Fruit fly (Drosophila melanogaster) whole organism, prepupa: ENCODE results near the gene pim.

Source experiments
- Blimp-1 ChIP-seq: fragments of 200-800 bp; sonication (Bioruptor generic); optimal IDR thresholded peaks from 3 replicates; lab custom pipeline; 2017; ENCODE audit warnings: missing biosample characterization, missing genetic modification characterization, mild to moderate bottlenecking, moderate library complexity, missing genetic modification reagents
- CG10631 ChIP-seq: fragments of 200-800 bp; sonication (Bioruptor generic); optimal IDR thresholded peaks from 2 replicates; lab custom pipeline; 2016; ENCODE audit warnings: missing biosample characterization, missing genetic modification characterization
- CG10669 ChIP-seq: fragments of 200-800 bp; sonication (Bioruptor generic); optimal IDR thresholded peaks from 3 replicates; lab custom pipeline; 2018; ENCODE audit warnings: missing biosample characterization, mild to moderate bottlenecking, missing genetic modification characterization, moderate library complexity
- CG11294 ChIP-seq: fragments of 200-800 bp; sonication (Bioruptor generic); IDR thresholded peaks from 2 replicates; pipeline ENCODE4 v1.3.6; 2022; ENCODE audit warnings: missing biosample characterization, missing genetic modification characterization
- CG11762 ChIP-seq: fragments of 200-800 bp; sonication (Bioruptor generic); optimal IDR thresholded peaks from 3 replicates; lab custom pipeline; 2016; ENCODE audit warnings: missing biosample characterization, missing genetic modification characterization; ENCODE audit not compliant: insufficient read depth
- CG11902 ChIP-seq: fragments of 200-800 bp; sonication (Bioruptor generic); optimal IDR thresholded peaks from 3 replicates; lab custom pipeline; 2016; ENCODE audit warnings: missing biosample characterization, missing genetic modification characterization
- CG1621 ChIP-seq: fragments of 200-800 bp; sonication (Bioruptor generic); optimal IDR thresholded peaks from 3 replicates; lab custom pipeline; 2018; ENCODE audit warnings: missing biosample characterization, mild to moderate bottlenecking, missing genetic modification characterization
- CG16779 ChIP-seq: fragments of 200-800 bp; sonication (Bioruptor generic); optimal IDR thresholded peaks from 3 replicates; lab custom pipeline; 2017; ENCODE audit warnings: missing biosample characterization, mild to moderate bottlenecking, missing genetic modification characterization
- CG3032 ChIP-seq: fragments of 200-800 bp; optimal IDR thresholded peaks from 2 replicates; lab custom pipeline; 2019; ENCODE audit warnings: missing biosample characterization, mild to moderate bottlenecking, missing genetic modification characterization, moderate library complexity
- CG31627 ChIP-seq: fragments of 200-800 bp; sonication (Bioruptor generic); optimal IDR thresholded peaks from 3 replicates; lab custom pipeline; 2016; ENCODE audit warnings: missing biosample characterization, missing genetic modification characterization
- CG32006 ChIP-seq: fragments of 200-800 bp; sonication (Bioruptor generic); optimal IDR thresholded peaks from 3 replicates; lab custom pipeline; 2017; ENCODE audit warnings: missing biosample characterization, mild to moderate bottlenecking, missing genetic modification characterization
- CG34406 ChIP-seq: fragments of 200-800 bp; sonication (Bioruptor generic); optimal IDR thresholded peaks from 3 replicates; lab custom pipeline; 2016; ENCODE audit warnings: missing biosample characterization, missing genetic modification characterization
- CG3919 ChIP-seq: fragments of 200-800 bp; sonication (Bioruptor generic); optimal IDR thresholded peaks from 3 replicates; lab custom pipeline; 2016; ENCODE audit warnings: missing biosample characterization, missing genetic modification characterization
- CG4318 ChIP-seq: fragments of 200-800 bp; sonication (Bioruptor generic); optimal IDR thresholded peaks from 3 replicates; lab custom pipeline; 2017; ENCODE audit warnings: missing biosample characterization, mild to moderate bottlenecking, missing genetic modification characterization
- CG6163 ChIP-seq: fragments of 200-800 bp; sonication (Bioruptor generic); IDR thresholded peaks from 3 replicates; pipeline ENCODE4 v1.3.6; 2022; ENCODE audit warnings: missing biosample characterization, missing genetic modification characterization
- CG6276 ChIP-seq: fragments of 200-800 bp; sonication (Bioruptor generic); optimal IDR thresholded peaks from 2 replicates; lab custom pipeline; 2017; ENCODE audit warnings: missing biosample characterization, mild to moderate bottlenecking, missing genetic modification characterization
- CG8119 ChIP-seq: fragments of 200-800 bp; sonication (Bioruptor generic); IDR thresholded peaks from 3 replicates; pipeline ENCODE4 v1.3.6; 2022; ENCODE audit warnings: missing biosample characterization, missing genetic modification characterization
- CG8319 ChIP-seq: fragments of 200-800 bp; sonication (Bioruptor generic); optimal IDR thresholded peaks from 3 replicates; lab custom pipeline; 2016; ENCODE audit warnings: missing biosample characterization, missing genetic modification characterization
- CG8632 ChIP-seq: fragments of 200-800 bp; sonication (Bioruptor generic); optimal IDR thresholded peaks from 3 replicates; lab custom pipeline; 2016; ENCODE audit warnings: missing biosample characterization, missing genetic modification characterization
- CG9139 ChIP-seq: fragments of 200-800 bp; sonication (Bioruptor generic); optimal IDR thresholded peaks from 3 replicates; lab custom pipeline; 2017; ENCODE audit warnings: missing biosample characterization, mild to moderate bottlenecking, missing genetic modification characterization
- Eip75B ChIP-seq: fragments of 200-800 bp; sonication (Bioruptor generic); optimal IDR thresholded peaks from 3 replicates; lab custom pipeline; 2016; ENCODE audit warnings: missing biosample characterization, missing genetic modification characterization
- Eip78C ChIP-seq: fragments of 200-800 bp; sonication (Bioruptor generic); peaks from one replicate; lab custom pipeline; 2016; ENCODE audit warnings: missing biosample characterization, missing genetic modification characterization
- Eip93F ChIP-seq: fragments of 200-800 bp; sonication (Bioruptor generic); optimal IDR thresholded peaks from 2 replicates; lab custom pipeline; 2016; ENCODE audit warnings: missing biosample characterization, mild to moderate bottlenecking, missing genetic modification characterization
- Ets21C ChIP-seq: fragments of 200-800 bp; sonication (Bioruptor generic); optimal IDR thresholded peaks from 3 replicates; lab custom pipeline; 2016; ENCODE audit warnings: missing biosample characterization, missing genetic modification characterization
- Ets96B ChIP-seq: fragments of 200-800 bp; optimal IDR thresholded peaks from 2 replicates; lab custom pipeline; 2019; ENCODE audit warnings: missing biosample characterization, mild to moderate bottlenecking, missing genetic modification characterization, moderate library complexity
- Gug ChIP-seq: fragments of 200-800 bp; sonication (Bioruptor generic); IDR thresholded peaks from 2 replicates; pipeline ENCODE4 v1.3.6; 2022; ENCODE audit warnings: missing biosample characterization, missing genetic modification characterization
- Hr38 ChIP-seq: sonication (Bioruptor generic); optimal IDR thresholded peaks from 2 replicates; lab custom pipeline; 2016; ENCODE audit warnings: missing biosample characterization, missing genetic modification characterization
- Hr39 ChIP-seq: fragments of 200-800 bp; sonication (Bioruptor generic); optimal IDR thresholded peaks from 2 replicates; lab custom pipeline; 2016; ENCODE audit warnings: missing biosample characterization, missing genetic modification characterization
- Hr4 ChIP-seq: fragments of 200-800 bp; sonication (Bioruptor generic); optimal IDR thresholded peaks from 3 replicates; lab custom pipeline; 2016; ENCODE audit warnings: missing biosample characterization, missing genetic modification characterization
- Lpt ChIP-seq: fragments of 200-800 bp; sonication (Bioruptor generic); optimal IDR thresholded peaks from 3 replicates; lab custom pipeline; 2016; ENCODE audit warnings: missing biosample characterization, missing genetic modification characterization
- Smox ChIP-seq: fragments of 200-800 bp; sonication (Bioruptor generic); optimal IDR thresholded peaks from 3 replicates; lab custom pipeline; 2016; ENCODE audit warnings: missing biosample characterization, missing genetic modification characterization
- Sox14 ChIP-seq: fragments of 200-800 bp; sonication (Bioruptor generic); optimal IDR thresholded peaks from 3 replicates; lab custom pipeline; 2016; ENCODE audit warnings: missing biosample characterization, missing genetic modification characterization
- Sox15 ChIP-seq: fragments of 200-800 bp; sonication (Bioruptor generic); optimal IDR thresholded peaks from 3 replicates; lab custom pipeline; 2016; ENCODE audit warnings: missing biosample characterization, missing genetic modification characterization
- achi ChIP-seq: fragments of 200-800 bp; sonication (Bioruptor generic); optimal IDR thresholded peaks from 3 replicates; lab custom pipeline; 2016; ENCODE audit warnings: missing biosample characterization, missing genetic modification characterization
- cyc ChIP-seq: fragments of 200-800 bp; sonication (Bioruptor generic); optimal IDR thresholded peaks from 3 replicates; lab custom pipeline; 2016; ENCODE audit warnings: missing biosample characterization, missing genetic modification characterization
- dac ChIP-seq: fragments of 200-800 bp; sonication (Bioruptor generic); optimal IDR thresholded peaks from 2 replicates; lab custom pipeline; 2017; ENCODE audit warnings: missing biosample characterization, mild to moderate bottlenecking, missing genetic modification characterization
- dsx ChIP-seq: fragments of 200-800 bp; optimal IDR thresholded peaks from 3 replicates; lab custom pipeline; 2019; ENCODE audit warnings: missing biosample characterization, mild to moderate bottlenecking, missing genetic modification characterization, moderate library complexity; ENCODE audit not compliant: poor library complexity, severe bottlenecking
- eg ChIP-seq: fragments of 200-800 bp; sonication (Bioruptor generic); IDR thresholded peaks from 3 replicates; pipeline ENCODE4 v1.3.6; 2022; ENCODE audit warnings: missing biosample characterization, missing genetic modification characterization
- esn ChIP-seq: fragments of 200-800 bp; sonication (Bioruptor generic); optimal IDR thresholded peaks from 2 replicates; lab custom pipeline; 2016; ENCODE audit warnings: missing biosample characterization, mild to moderate bottlenecking, missing genetic modification characterization, moderate library complexity
- fd59A ChIP-seq: fragments of 200-800 bp; sonication (Bioruptor generic); optimal IDR thresholded peaks from 2 replicates; lab custom pipeline; 2017; ENCODE audit warnings: missing biosample characterization, mild to moderate bottlenecking, missing genetic modification characterization, missing genetic modification reagents
- fd85E ChIP-seq: fragments of 200-800 bp; sonication (Bioruptor generic); optimal IDR thresholded peaks from 3 replicates; lab custom pipeline; 2016; ENCODE audit warnings: missing biosample characterization, missing genetic modification characterization
- net ChIP-seq: fragments of 200-800 bp; sonication (Bioruptor generic); optimal IDR thresholded peaks from 3 replicates; lab custom pipeline; 2016; ENCODE audit warnings: missing biosample characterization, missing genetic modification characterization
- spab ChIP-seq: fragments of 200-800 bp; sonication (Bioruptor generic); optimal IDR thresholded peaks from 2 replicates; lab custom pipeline; 2017; ENCODE audit warnings: missing biosample characterization, mild to moderate bottlenecking, missing genetic modification characterization, missing genetic modification reagents
- ss ChIP-seq, 2 experiments: fragments of 200-800 bp; sonication (Bioruptor generic); optimal IDR thresholded peaks; 2 replicates in 1 of 2; 3 replicates in 1 of 2; lab custom pipeline; 2017 to 2018; ENCODE audit warnings: mild to moderate bottlenecking in 2 of 2, missing biosample characterization in 2 of 2, missing genetic modification characterization in 2 of 2, moderate library complexity in 1 of 2
- vri ChIP-seq: fragments of 200-800 bp; sonication (Bioruptor generic); optimal IDR thresholded peaks from 3 replicates; lab custom pipeline; 2016; ENCODE audit warnings: missing biosample characterization, mild to moderate bottlenecking, missing genetic modification characterization

Gene pim

DNA sequence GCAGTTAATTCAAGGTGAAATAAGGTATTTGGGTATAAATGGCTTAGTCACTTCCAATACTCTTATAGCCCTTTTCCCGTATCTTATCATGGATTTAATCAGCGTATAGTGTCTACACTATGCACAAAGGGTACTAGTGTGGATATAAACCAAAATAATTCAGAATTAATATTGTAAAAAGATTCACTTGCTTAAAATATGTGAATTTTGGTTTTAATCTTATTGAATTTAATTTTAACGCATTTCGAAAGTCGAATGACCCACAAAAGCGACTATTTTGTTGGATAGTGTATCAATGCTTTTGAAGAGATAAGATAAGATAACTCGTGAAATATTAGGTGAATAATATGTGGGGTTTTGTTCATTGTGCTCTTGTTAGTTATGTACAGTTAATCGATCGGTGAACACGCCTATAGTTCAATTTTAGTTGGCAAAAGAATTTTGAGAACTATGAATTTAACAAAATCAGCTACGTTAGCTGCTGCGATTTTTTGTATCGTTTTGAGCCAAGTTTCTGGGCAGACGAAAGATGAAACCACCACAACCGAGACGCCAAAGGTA is 19.2 kb downstream of the pim start, which contains the start of gene CG5096 (continued):
- TF ChIP-seq CG11762 (GFP tag; lab: Kevin White, UChicago) (peak; percentile 34), Sox15 (GFP tag; lab: Kevin White, UChicago) (no peak), Ets21C (GFP tag; lab: Kevin White, UChicago) (peak; percentile 37), spab (GFP tag; lab: Kevin White, UChicago) (no peak), Hr38 (GFP tag; lab: Kevin White, UChicago) (no peak), vri (GFP tag; lab: Kevin White, UChicago) (no peak), CG10669 (GFP tag; lab: Kevin White, UChicago) (peak; percentile 51), CG11294 (no peak), CG32006 (no peak), Blimp-1 (GFP tag; lab: Kevin White, UChicago) (no peak), CG3919 (no peak), CG1621 (no peak), cyc (GFP tag; lab: Kevin White, UChicago) (peak; percentile 64), CG10631 (GFP tag; lab: Kevin White, UChicago) (peak; percentile 43), Eip75B (GFP tag; lab: Kevin White, UChicago) (peak; percentile 72), CG8632 (peak; percentile 69), CG3032 (tag; lab: Kevin White, UChicago) (peak; percentile 39), Eip78C (peak; percentile 92), dsx (GFP tag; lab: Kevin White, UChicago) (peak; percentile 29), eg (GFP tag; lab: Robert Waterston, UW) (no peak), ss (GFP tag; optimal IDR thresholded peaks at IDR 0.05; lab: Kevin White, UChicago) (no peak), CG4318 (GFP tag; lab: Kevin White, UChicago) (no peak), CG34406 (GFP tag; lab: Kevin White, UChicago) (peak; percentile 73), esn (GFP tag; lab: Kevin White, UChicago) (peak; percentile 81), Eip93F (GFP tag; lab: Kevin White, UChicago) (peak; percentile 81), Gug (no peak; the same call in 1 of the 2 replicates), CG8319 (GFP tag; lab: Kevin White, UChicago) (peak; percentile 36)

dm6 chr2L:10386208-10386805 is 23.5 kb downstream of the pim start, which contains the start of the genes Cdk1 and mRpS7:
Gene Cdk1 (minus strand): TSS chr2L:10386262.
Gene mRpS7 (plus strand): TSS chr2L:10386662.
- TF ChIP-seq CG31627 (GFP tag; lab: Kevin White, UChicago) (peak; percentile 74), CG16779 (tag; lab: Kevin White, UChicago) (no peak), Smox (GFP tag; lab: Kevin White, UChicago) (peak; percentile 74), CG8632 (peak; percentile 51), fd59A (GFP tag; lab: Kevin White, UChicago) (no peak), CG4318 (GFP tag; lab: Kevin White, UChicago) (peak; percentile 57), CG9139 (no peak), CG34406 (GFP tag; lab: Kevin White, UChicago) (peak; percentile 55), Lpt (GFP tag; lab: Kevin White, UChicago) (peak; percentile 48), CG32006 (no peak), net (no peak), CG3919 (no peak), Hr39 (GFP tag; lab: Kevin White, UChicago) (peak; percentile 71), CG3032 (tag; lab: Kevin White, UChicago) (peak; percentile 71), CG8119 (peak; percentile 79; the same call in 2 of the 3 replicates), Gug (no peak), Eip78C (peak; percentile 91), CG11294 (no peak; the same call in 1 of the 2 replicates), CG10631 (GFP tag; lab: Kevin White, UChicago) (peak; percentile 72), CG6163 (GFP tag; lab: Robert Waterston, UW) (no peak), CG8319 (GFP tag; lab: Kevin White, UChicago) (no peak), CG11902 (GFP tag; lab: Kevin White, UChicago) (peak; percentile 56), Sox14 (peak; percentile 74), vri (GFP tag; lab: Kevin White, UChicago) (no peak), Blimp-1 (GFP tag; lab: Kevin White, UChicago) (no peak), Eip93F (GFP tag; lab: Kevin White, UChicago) (no peak), spab (GFP tag; lab: Kevin White, UChicago) (no peak), Hr38 (GFP tag; lab: Kevin White, UChicago) (no peak), Hr4 (GFP tag; lab: Kevin White, UChicago) (peak; percentile 73), CG6276 (GFP tag; lab: Kevin White, UChicago) (no peak), Sox15 (GFP tag; lab: Kevin White, UChicago) (peak; percentile 49), dac (GFP tag; lab: Kevin White, UChicago) (peak; percentile 28), Ets96B (peak; percentile 68), ss (GFP tag; optimal IDR thresholded peaks at IDR 0.05; lab: Kevin White, UChicago) (peak in 1 of 2 experiments; percentile 68), fd85E (GFP tag; lab: Kevin White, UChicago) (no peak), Eip75B (GFP tag; lab: Kevin White, UChicago) (peak; percentile 69), esn (GFP tag; lab: Kevin White, UChicago) (peak; percentile 77), achi (GFP tag; lab: Kevin White, UChicago) (peak; percentile 63)
